Fruit fly (Drosophila melanogaster) whole organism, embryonic: Measurements from ENCODE around the gene Gr93d.
A peak's percentile ranks its signal among the peaks of the same experiment; 100 is the strongest.

Experiments used
- Atf3 ChIP-seq: fragments of 200-800 bp; sonication (Bioruptor generic); optimal IDR thresholded peaks from 3 replicates; lab custom pipeline; 2016; ENCODE audit warnings: missing biosample characterization, missing genetic modification characterization
- Bdp1 ChIP-seq: fragments of 200-800 bp; sonication (Bioruptor generic); optimal IDR thresholded peaks from 3 replicates; lab custom pipeline; 2016; ENCODE audit warnings: missing biosample characterization, missing genetic modification characterization
- CG10462 ChIP-seq: fragments of 200-800 bp; sonication (Bioruptor generic); optimal IDR thresholded peaks from 2 replicates; lab custom pipeline; 2016; ENCODE audit warnings: missing biosample characterization, missing genetic modification characterization
- CG11085 ChIP-seq: fragments of 200-800 bp; sonication (Bioruptor generic); IDR thresholded peaks from 2 replicates; pipeline ENCODE4 v1.3.6; 2022; ENCODE audit warnings: missing biosample characterization, missing genetic modification characterization
- CG11696 ChIP-seq: fragments of 200-800 bp; sonication (Bioruptor generic); IDR thresholded peaks from 2 replicates; pipeline ENCODE4 v1.3.6; 2022; ENCODE audit warnings: missing biosample characterization, missing genetic modification characterization
- CG13123 ChIP-seq: fragments of 200-800 bp; sonication (Bioruptor generic); optimal IDR thresholded peaks from 2 replicates; lab custom pipeline; 2016; ENCODE audit warnings: missing biosample characterization, missing genetic modification characterization
- CG14441 ChIP-seq: fragments of 200-800 bp; sonication (Bioruptor generic); IDR thresholded peaks from 2 replicates; pipeline ENCODE4 v1.3.6; 2022; ENCODE audit warnings: missing biosample characterization, missing genetic modification characterization
- CG14860 ChIP-seq: fragments of 200-800 bp; sonication (Bioruptor generic); IDR thresholded peaks from 3 replicates; pipeline ENCODE4 v1.3.6; 2022; ENCODE audit warnings: missing biosample characterization, missing genetic modification characterization; ENCODE audit not compliant: partially characterized antibody
- CG1603 ChIP-seq: fragments of 200-800 bp; sonication (Bioruptor generic); optimal IDR thresholded peaks from 2 replicates; lab custom pipeline; 2019; ENCODE audit warnings: missing biosample characterization, mild to moderate bottlenecking, missing genetic modification characterization, moderate library complexity
- CG1647 ChIP-seq: fragments of 200-800 bp; sonication (Bioruptor generic); optimal IDR thresholded peaks from 3 replicates; lab custom pipeline; 2016; ENCODE audit warnings: missing biosample characterization, missing genetic modification characterization
- CG17328 ChIP-seq: fragments of 200-800 bp; sonication (Bioruptor generic); IDR thresholded peaks from 2 replicates; pipeline ENCODE4 v1.3.6; 2022; ENCODE audit warnings: missing biosample characterization, missing genetic modification characterization
- CG2889 ChIP-seq: fragments of 200-800 bp; sonication (Bioruptor generic); IDR thresholded peaks from 3 replicates; pipeline ENCODE4 v1.3.6; 2022; ENCODE audit warnings: missing biosample characterization, missing genetic modification characterization
- CG31224 ChIP-seq: fragments of 200-800 bp; sonication (Bioruptor generic); IDR thresholded peaks from 2 replicates; pipeline ENCODE4 v1.3.6; 2022; ENCODE audit warnings: missing biosample characterization, missing genetic modification characterization
- CG33213 ChIP-seq: fragments of 200-800 bp; sonication (Bioruptor generic); optimal IDR thresholded peaks from 3 replicates; lab custom pipeline; 2016; ENCODE audit warnings: missing biosample characterization, missing genetic modification characterization
- CG3726 ChIP-seq: fragments of 200-800 bp; sonication (Bioruptor generic); IDR thresholded peaks from 3 replicates; pipeline ENCODE4, ENCODE4 v1.3.6; 2022; ENCODE audit warnings: missing biosample characterization, missing genetic modification characterization
- CG3847 ChIP-seq: fragments of 200-800 bp; sonication (Bioruptor generic); IDR thresholded peaks from 2 replicates; pipeline ENCODE4 v1.3.6; 2022; ENCODE audit warnings: missing biosample characterization, missing genetic modification characterization
- CG4282 ChIP-seq: fragments of 200-800 bp; sonication (Bioruptor generic); optimal IDR thresholded peaks from 2 replicates; lab custom pipeline; 2016; ENCODE audit warnings: missing biosample characterization, missing genetic modification characterization
- CG7372 ChIP-seq: fragments of 200-800 bp; sonication (Bioruptor generic); IDR thresholded peaks from 2 replicates; pipeline ENCODE4 v1.3.6; 2022; ENCODE audit warnings: missing biosample characterization, missing genetic modification characterization
- CG7928 ChIP-seq: fragments of 200-800 bp; sonication (Bioruptor generic); optimal IDR thresholded peaks from 2 replicates; lab custom pipeline; 2017; ENCODE audit warnings: missing biosample characterization, mild to moderate bottlenecking, missing genetic modification characterization
- CG9876 ChIP-seq: fragments of 200-800 bp; sonication (Bioruptor generic); optimal IDR thresholded peaks from 2 replicates; lab custom pipeline; 2016; ENCODE audit warnings: missing biosample characterization, missing genetic modification characterization
- CG9932 ChIP-seq: fragments of 200-800 bp; sonication (Bioruptor generic); IDR thresholded peaks from 2 replicates; pipeline ENCODE4 v1.3.6; 2022; ENCODE audit warnings: missing biosample characterization, missing genetic modification characterization
- Dip2 ChIP-seq: fragments of 200-800 bp; sonication (Bioruptor generic); IDR thresholded peaks from 2 replicates; pipeline ENCODE4 v1.3.6; 2022; ENCODE audit warnings: missing biosample characterization, missing genetic modification characterization
- Fer1 ChIP-seq: fragments of 200-800 bp; sonication (Bioruptor generic); optimal IDR thresholded peaks from 2 replicates; lab custom pipeline; 2017; ENCODE audit warnings: missing biosample characterization, mild to moderate bottlenecking, missing genetic modification characterization
- HLHmδ ChIP-seq: fragments of 200-800 bp; sonication (Bioruptor generic); optimal IDR thresholded peaks from 2 replicates; lab custom pipeline; 2018; ENCODE audit warnings: missing biosample characterization, mild to moderate bottlenecking, missing genetic modification characterization, moderate library complexity
- Hand ChIP-seq: fragments of 200-800 bp; sonication (Bioruptor generic); optimal IDR thresholded peaks from 2 replicates; lab custom pipeline; 2017; ENCODE audit warnings: mild to moderate bottlenecking, missing biosample characterization, missing genetic modification reagents, missing genetic modification characterization
- Hr51 ChIP-seq, 2 experiments: fragments of 200-800 bp; sonication (Bioruptor generic); optimal IDR thresholded peaks; 2 replicates in 1 of 2; 3 replicates in 1 of 2; lab custom pipeline; 2016 to 2018; ENCODE audit warnings: missing biosample characterization in 2 of 2, missing genetic modification characterization in 2 of 2, mild to moderate bottlenecking in 1 of 2, moderate library complexity in 1 of 2
- Mad ChIP-seq: fragments of 200-800 bp; sonication (Bioruptor generic); optimal IDR thresholded peaks from 2 replicates; lab custom pipeline; 2016; ENCODE audit warnings: missing biosample characterization, missing genetic modification characterization
- Med ChIP-seq: fragments of 200-800 bp; sonication (Bioruptor generic); peaks from one replicate; lab custom pipeline; 2016; ENCODE audit warnings: missing biosample characterization, missing genetic modification characterization, mild to moderate bottlenecking, inconsistent platforms, moderate library complexity
- Ravus ChIP-seq: fragments of 200-800 bp; sonication (Bioruptor generic); IDR thresholded peaks from 2 replicates; pipeline ENCODE4 v1.3.6; 2022; ENCODE audit warnings: missing biosample characterization, missing genetic modification characterization
- Rx ChIP-seq: fragments of 200-800 bp; sonication (Bioruptor generic); IDR thresholded peaks from 2 replicates; pipeline ENCODE4 v1.3.6; 2022; ENCODE audit warnings: missing biosample characterization, missing genetic modification characterization
- Ssrp ChIP-seq: fragments of 200-800 bp; sonication (Bioruptor generic); optimal IDR thresholded peaks from 2 replicates; lab custom pipeline; 2018; ENCODE audit warnings: missing biosample characterization, mild to moderate bottlenecking, missing genetic modification characterization, moderate library complexity
- Stat92E ChIP-seq, 3 experiments: fragments of >200 bp in 2 of 3; fragments of 200-800 bp in 1 of 3; sonication (Bioruptor generic) in 1 of 3; optimal IDR thresholded peaks; 2 replicates each; lab custom pipeline; 2017 to 2019; ENCODE audit warnings: missing biosample characterization in 3 of 3, missing genetic modification characterization in 3 of 3, mild to moderate bottlenecking in 1 of 3, moderate library complexity in 1 of 3
- ac ChIP-seq: fragments of 200-800 bp; sonication (Bioruptor generic); optimal IDR thresholded peaks from 3 replicates; lab custom pipeline; 2017; ENCODE audit warnings: missing biosample characterization, mild to moderate bottlenecking, missing genetic modification characterization
- ara ChIP-seq: fragments of 200-800 bp; sonication (Bioruptor generic); IDR thresholded peaks from 2 replicates; pipeline ENCODE4 v1.3.6; 2022; ENCODE audit warnings: missing biosample characterization, missing genetic modification characterization
- chif ChIP-seq, 2 experiments: fragments of 200-800 bp; sonication (Bioruptor generic); optimal IDR thresholded peaks; 3 replicates each; lab custom pipeline; 2016; ENCODE audit warnings: missing biosample characterization in 2 of 2, missing genetic modification characterization in 2 of 2
- croc ChIP-seq: fragments of 200-800 bp; sonication (Bioruptor generic); conservative IDR thresholded peaks from 3 replicates; pipeline ENCODE4 v1.3.6; 2022; ENCODE audit warnings: missing biosample characterization, missing genetic modification characterization
- dati ChIP-seq: fragments of 200-800 bp; sonication (Bioruptor generic); IDR thresholded peaks from 2 replicates; pipeline ENCODE4 v1.3.6; 2022; ENCODE audit warnings: missing biosample characterization, missing genetic modification characterization
- fd64A ChIP-seq: fragments of 200-800 bp; sonication (Bioruptor generic); optimal IDR thresholded peaks from 3 replicates; lab custom pipeline; 2018; ENCODE audit warnings: missing biosample characterization, mild to moderate bottlenecking, missing genetic modification characterization
- gro ChIP-seq: fragments of 200-800 bp; sonication (Bioruptor generic); optimal IDR thresholded peaks from 2 replicates; lab custom pipeline; 2016; ENCODE audit warnings: missing biosample characterization, missing genetic modification characterization
- jigr1 ChIP-seq: fragments of 200-800 bp; sonication (Bioruptor generic); IDR thresholded peaks from 3 replicates; pipeline ENCODE4 v1.3.6; 2022; ENCODE audit warnings: missing biosample characterization, missing genetic modification characterization
- jumu ChIP-seq: fragments of 200-800 bp; sonication (Bioruptor generic); optimal IDR thresholded peaks from 3 replicates; lab custom pipeline; 2016; ENCODE audit warnings: missing biosample characterization, missing genetic modification characterization
- lilli ChIP-seq: fragments of 200-800 bp; sonication (Bioruptor generic); optimal IDR thresholded peaks from 3 replicates; lab custom pipeline; 2016; ENCODE audit warnings: missing biosample characterization, missing genetic modification characterization
- mld ChIP-seq: fragments of 200-800 bp; sonication (Bioruptor generic); IDR thresholded peaks from 3 replicates; pipeline ENCODE4 v1.3.6; 2022; ENCODE audit warnings: missing biosample characterization, missing genetic modification characterization; ENCODE audit not compliant: partially characterized antibody
- nerfin-2 ChIP-seq: fragments of 200-800 bp; sonication (Bioruptor generic); IDR thresholded peaks from 2 replicates; pipeline ENCODE4 v1.3.6; 2022; ENCODE audit warnings: missing biosample characterization, missing genetic modification characterization; ENCODE audit not compliant: partially characterized antibody
- nmo ChIP-seq: fragments of 200-800 bp; sonication (Bioruptor generic); optimal IDR thresholded peaks from 2 replicates; lab custom pipeline; 2018; ENCODE audit warnings: missing biosample characterization, mild to moderate bottlenecking, missing genetic modification characterization, moderate library complexity
- prd ChIP-seq, 3 experiments: fragments of >200 bp in 2 of 3; fragments of 200-800 bp in 1 of 3; sonication (Bioruptor generic) in 1 of 3; optimal IDR thresholded peaks in 2 of 3; IDR thresholded peaks in 1 of 3; 2 replicates in 2 of 3; 3 replicates in 1 of 3; pipeline versions ENCODE4 v1.3.6 to Lab custom; 2017 to 2022; ENCODE audit warnings: missing biosample characterization in 1 of 3, missing genetic modification characterization in 1 of 3
- repo ChIP-seq: fragments of 200-800 bp; sonication (Bioruptor generic); optimal IDR thresholded peaks from 2 replicates; lab custom pipeline; 2016; ENCODE audit warnings: missing biosample characterization, missing genetic modification characterization
- sob ChIP-seq: fragments of 200-800 bp; sonication (Bioruptor generic); IDR thresholded peaks from 2 replicates; pipeline ENCODE4 v1.3.6; 2022; ENCODE audit warnings: missing biosample characterization, missing genetic modification characterization
- ssp ChIP-seq: fragments of 200-800 bp; sonication (Bioruptor generic); IDR thresholded peaks from 2 replicates; pipeline ENCODE4 v1.3.6; 2022; ENCODE audit warnings: missing biosample characterization, missing genetic modification characterization
- tx ChIP-seq: fragments of 200-800 bp; sonication (Bioruptor generic); optimal IDR thresholded peaks from 2 replicates; lab custom pipeline; 2016; ENCODE audit warnings: missing biosample characterization, missing genetic modification characterization
- unpg ChIP-seq: fragments of 200-800 bp; sonication (Bioruptor generic); optimal IDR thresholded peaks from 3 replicates; lab custom pipeline; 2018; ENCODE audit warnings: missing biosample characterization, mild to moderate bottlenecking, missing genetic modification characterization, moderate library complexity
- wor ChIP-seq: fragments of 200-800 bp; sonication (Bioruptor generic); IDR thresholded peaks from 2 replicates; pipeline ENCODE4 v1.3.6; 2022; ENCODE audit warnings: missing biosample characterization, missing genetic modification characterization

The Gr93d gene

dm6 chr3R:21855469-21855826, 9.0 kb upstream of the Gr93d start (continued):
- TF ChIP-seq CG14441 (no peak), fd64A (no peak), CG2889 (GFP tag; lab: Robert Waterston, UW) (no peak), Atf3 (GFP tag; lab: Kevin White, UChicago) (no peak), Ravus (GFP tag; lab: Robert Waterston, UW) (no peak), CG3726 (no peak), CG3847 (0 out of 2 replicates have a peak, but pooled peaks have one; percentile 4), CG31224 (GFP tag; lab: Robert Waterston, UW) (no peak), HLHmδ (GFP tag; lab: Kevin White, UChicago) (no peak), nerfin-2 (GFP tag; lab: Robert Waterston, UW) (no peak), CG1647 (GFP tag; lab: Kevin White, UChicago) (no peak), Med (peak; percentile 65), chif (GFP tag; optimal IDR thresholded peaks at IDR 0.05; lab: Kevin White, UChicago) (no peak), Rx (GFP tag; lab: Robert Waterston, UW) (no peak), wor (GFP tag; lab: Robert Waterston, UW) (no peak), CG17328 (no peak), CG14860 (GFP tag; lab: Robert Waterston, UW) (no peak), CG9932 (GFP tag; lab: Robert Waterston, UW) (no peak; the same call in 1 of the 2 replicates), CG4282 (GFP tag; lab: Kevin White, UChicago) (no peak), unpg (GFP tag; lab: Kevin White, UChicago) (no peak), CG7928 (GFP tag; lab: Kevin White, UChicago) (no peak), tx (GFP tag; lab: Kevin White, UChicago) (no peak), CG33213 (GFP tag; lab: Kevin White, UChicago) (peak; percentile 13), nmo (GFP tag; lab: Kevin White, UChicago) (no peak), Ssrp (tag; lab: Kevin White, UChicago) (no peak), CG9876 (GFP tag; lab: Kevin White, UChicago) (no peak), dati (GFP tag; lab: Robert Waterston, UW) (no peak), CG7372 (GFP tag; lab: Robert Waterston, UW) (no peak), Bdp1 (GFP tag; lab: Kevin White, UChicago) (peak; percentile 12), Dip2 (GFP tag; lab: Robert Waterston, UW) (no peak), lilli (GFP tag; lab: Kevin White, UChicago) (no peak), prd (optimal IDR thresholded peaks at IDR 0.05; lab: Kevin White, UChicago) (no peak), prd (GFP tag; IDR thresholded peaks at IDR 0.05; lab: Robert Waterston, UW) (0 out of 3 replicates have a peak, but pooled peaks have one; percentile 6), Hr51 (GFP tag; optimal IDR thresholded peaks at IDR 0.05; lab: Kevin White, UChicago) (no peak), gro (GFP tag; lab: Kevin White, UChicago) (no peak), ssp (GFP tag; lab: Robert Waterston, UW) (no peak), Hand (no peak), mld (0 out of 3 replicates have a peak, but pooled peaks have one; percentile 29), CG1603 (tag; lab: Kevin White, UChicago) (no peak), CG11696 (GFP tag; lab: Robert Waterston, UW) (no peak), croc (no peak), jigr1 (GFP tag; lab: Robert Waterston, UW) (no peak), CG11085 (GFP tag; lab: Robert Waterston, UW) (no peak), ara (GFP tag; lab: Robert Waterston, UW) (peak; percentile 32; the same call in 1 of the 2 replicates), CG13123 (GFP tag; lab: Kevin White, UChicago) (no peak), Fer1 (no peak), CG10462 (no peak), repo (GFP tag; lab: Kevin White, UChicago) (peak; percentile 18), Mad (GFP tag; lab: Kevin White, UChicago) (no peak), Stat92E (GFP tag; optimal IDR thresholded peaks at IDR 0.05; lab: Kevin White, UChicago) (no peak), ac (peak; percentile 13), sob (GFP tag; lab: Robert Waterston, UW) (peak; percentile 35; the same call in 1 of the 2 replicates), jumu (GFP tag; lab: Kevin White, UChicago) (no peak)
